Fruit fly (Drosophila melanogaster) whole organism, prepupa: ENCODE measurements around the gene gcm.

Experiments used
- Blimp-1 ChIP-seq: fragments of 200-800 bp; sonication (Bioruptor generic); optimal IDR thresholded peaks from 3 replicates; lab custom pipeline; 2017; ENCODE audit warnings: missing biosample characterization, missing genetic modification characterization, mild to moderate bottlenecking, moderate library complexity, missing genetic modification reagents
- CG10631 ChIP-seq: fragments of 200-800 bp; sonication (Bioruptor generic); optimal IDR thresholded peaks from 2 replicates; lab custom pipeline; 2016; ENCODE audit warnings: missing biosample characterization, missing genetic modification characterization
- CG10669 ChIP-seq: fragments of 200-800 bp; sonication (Bioruptor generic); optimal IDR thresholded peaks from 3 replicates; lab custom pipeline; 2018; ENCODE audit warnings: missing biosample characterization, mild to moderate bottlenecking, missing genetic modification characterization, moderate library complexity
- CG11294 ChIP-seq: fragments of 200-800 bp; sonication (Bioruptor generic); IDR thresholded peaks from 2 replicates; pipeline ENCODE4 v1.3.6; 2022; ENCODE audit warnings: missing biosample characterization, missing genetic modification characterization
- CG11762 ChIP-seq: fragments of 200-800 bp; sonication (Bioruptor generic); optimal IDR thresholded peaks from 3 replicates; lab custom pipeline; 2016; ENCODE audit warnings: missing biosample characterization, missing genetic modification characterization; ENCODE audit not compliant: insufficient read depth
- CG11902 ChIP-seq: fragments of 200-800 bp; sonication (Bioruptor generic); optimal IDR thresholded peaks from 3 replicates; lab custom pipeline; 2016; ENCODE audit warnings: missing biosample characterization, missing genetic modification characterization
- CG15336 ChIP-seq: fragments of 200-800 bp; sonication (Bioruptor generic); IDR thresholded peaks from 2 replicates; pipeline ENCODE4 v1.3.6; 2022; ENCODE audit warnings: missing biosample characterization, missing genetic modification characterization
- CG3032 ChIP-seq: fragments of 200-800 bp; optimal IDR thresholded peaks from 2 replicates; lab custom pipeline; 2019; ENCODE audit warnings: missing biosample characterization, mild to moderate bottlenecking, missing genetic modification characterization, moderate library complexity
- CG31627 ChIP-seq: fragments of 200-800 bp; sonication (Bioruptor generic); optimal IDR thresholded peaks from 3 replicates; lab custom pipeline; 2016; ENCODE audit warnings: missing biosample characterization, missing genetic modification characterization
- CG32006 ChIP-seq: fragments of 200-800 bp; sonication (Bioruptor generic); optimal IDR thresholded peaks from 3 replicates; lab custom pipeline; 2017; ENCODE audit warnings: missing biosample characterization, mild to moderate bottlenecking, missing genetic modification characterization
- CG34406 ChIP-seq: fragments of 200-800 bp; sonication (Bioruptor generic); optimal IDR thresholded peaks from 3 replicates; lab custom pipeline; 2016; ENCODE audit warnings: missing biosample characterization, missing genetic modification characterization
- CG3919 ChIP-seq: fragments of 200-800 bp; sonication (Bioruptor generic); optimal IDR thresholded peaks from 3 replicates; lab custom pipeline; 2016; ENCODE audit warnings: missing biosample characterization, missing genetic modification characterization
- CG4318 ChIP-seq: fragments of 200-800 bp; sonication (Bioruptor generic); optimal IDR thresholded peaks from 3 replicates; lab custom pipeline; 2017; ENCODE audit warnings: missing biosample characterization, mild to moderate bottlenecking, missing genetic modification characterization
- CG6163 ChIP-seq: fragments of 200-800 bp; sonication (Bioruptor generic); IDR thresholded peaks from 3 replicates; pipeline ENCODE4 v1.3.6; 2022; ENCODE audit warnings: missing biosample characterization, missing genetic modification characterization
- CG6276 ChIP-seq: fragments of 200-800 bp; sonication (Bioruptor generic); optimal IDR thresholded peaks from 2 replicates; lab custom pipeline; 2017; ENCODE audit warnings: missing biosample characterization, mild to moderate bottlenecking, missing genetic modification characterization
- CG6792 ChIP-seq: fragments of 200-800 bp; sonication (Bioruptor generic); optimal IDR thresholded peaks from 3 replicates; lab custom pipeline; 2016; ENCODE audit warnings: missing biosample characterization, missing genetic modification characterization
- CG6808 ChIP-seq: fragments of 200-800 bp; sonication (Bioruptor generic); optimal IDR thresholded peaks from 3 replicates; lab custom pipeline; 2017; ENCODE audit warnings: missing biosample characterization, missing genetic modification characterization, mild to moderate bottlenecking, moderate library complexity, missing genetic modification reagents
- CG6854 ChIP-seq: fragments of 200-800 bp; sonication (Bioruptor generic); optimal IDR thresholded peaks from 2 replicates; lab custom pipeline; 2017; ENCODE audit warnings: missing biosample characterization, mild to moderate bottlenecking, missing genetic modification characterization
- CG7368 ChIP-seq: fragments of 200-800 bp; sonication (Bioruptor generic); optimal IDR thresholded peaks from 3 replicates; lab custom pipeline; 2016; ENCODE audit warnings: missing biosample characterization, missing genetic modification characterization
- CG8119 ChIP-seq: fragments of 200-800 bp; sonication (Bioruptor generic); IDR thresholded peaks from 3 replicates; pipeline ENCODE4 v1.3.6; 2022; ENCODE audit warnings: missing biosample characterization, missing genetic modification characterization
- CG8319 ChIP-seq: fragments of 200-800 bp; sonication (Bioruptor generic); optimal IDR thresholded peaks from 3 replicates; lab custom pipeline; 2016; ENCODE audit warnings: missing biosample characterization, missing genetic modification characterization
- CG8632 ChIP-seq: fragments of 200-800 bp; sonication (Bioruptor generic); optimal IDR thresholded peaks from 3 replicates; lab custom pipeline; 2016; ENCODE audit warnings: missing biosample characterization, missing genetic modification characterization
- CG9139 ChIP-seq: fragments of 200-800 bp; sonication (Bioruptor generic); optimal IDR thresholded peaks from 3 replicates; lab custom pipeline; 2017; ENCODE audit warnings: missing biosample characterization, mild to moderate bottlenecking, missing genetic modification characterization
- Eip78C ChIP-seq: fragments of 200-800 bp; sonication (Bioruptor generic); peaks from one replicate; lab custom pipeline; 2016; ENCODE audit warnings: missing biosample characterization, missing genetic modification characterization
- Eip93F ChIP-seq: fragments of 200-800 bp; sonication (Bioruptor generic); optimal IDR thresholded peaks from 2 replicates; lab custom pipeline; 2016; ENCODE audit warnings: missing biosample characterization, mild to moderate bottlenecking, missing genetic modification characterization
- Ets21C ChIP-seq: fragments of 200-800 bp; sonication (Bioruptor generic); optimal IDR thresholded peaks from 3 replicates; lab custom pipeline; 2016; ENCODE audit warnings: missing biosample characterization, missing genetic modification characterization
- Ets96B ChIP-seq: fragments of 200-800 bp; optimal IDR thresholded peaks from 2 replicates; lab custom pipeline; 2019; ENCODE audit warnings: missing biosample characterization, mild to moderate bottlenecking, missing genetic modification characterization, moderate library complexity
- Hr38 ChIP-seq: sonication (Bioruptor generic); optimal IDR thresholded peaks from 2 replicates; lab custom pipeline; 2016; ENCODE audit warnings: missing biosample characterization, missing genetic modification characterization
- Hr39 ChIP-seq: fragments of 200-800 bp; sonication (Bioruptor generic); optimal IDR thresholded peaks from 2 replicates; lab custom pipeline; 2016; ENCODE audit warnings: missing biosample characterization, missing genetic modification characterization
- Hr4 ChIP-seq: fragments of 200-800 bp; sonication (Bioruptor generic); optimal IDR thresholded peaks from 3 replicates; lab custom pipeline; 2016; ENCODE audit warnings: missing biosample characterization, missing genetic modification characterization
- Lpt ChIP-seq: fragments of 200-800 bp; sonication (Bioruptor generic); optimal IDR thresholded peaks from 3 replicates; lab custom pipeline; 2016; ENCODE audit warnings: missing biosample characterization, missing genetic modification characterization
- Met ChIP-seq: fragments of 200-800 bp; sonication (Bioruptor generic); optimal IDR thresholded peaks from 3 replicates; lab custom pipeline; 2016; ENCODE audit warnings: missing biosample characterization, missing genetic modification characterization
- OdsH ChIP-seq: fragments of 200-800 bp; sonication (Bioruptor generic); optimal IDR thresholded peaks from 3 replicates; lab custom pipeline; 2016; ENCODE audit warnings: missing biosample characterization, missing genetic modification characterization
- Smox ChIP-seq: fragments of 200-800 bp; sonication (Bioruptor generic); optimal IDR thresholded peaks from 3 replicates; lab custom pipeline; 2016; ENCODE audit warnings: missing biosample characterization, missing genetic modification characterization
- Sox102F ChIP-seq: fragments of 200-800 bp; sonication (Bioruptor generic); optimal IDR thresholded peaks from 2 replicates; lab custom pipeline; 2016; ENCODE audit warnings: missing biosample characterization, mild to moderate bottlenecking, missing genetic modification characterization
- Sox14 ChIP-seq: fragments of 200-800 bp; sonication (Bioruptor generic); optimal IDR thresholded peaks from 3 replicates; lab custom pipeline; 2016; ENCODE audit warnings: missing biosample characterization, missing genetic modification characterization
- Sox15 ChIP-seq: fragments of 200-800 bp; sonication (Bioruptor generic); optimal IDR thresholded peaks from 3 replicates; lab custom pipeline; 2016; ENCODE audit warnings: missing biosample characterization, missing genetic modification characterization
- achi ChIP-seq: fragments of 200-800 bp; sonication (Bioruptor generic); optimal IDR thresholded peaks from 3 replicates; lab custom pipeline; 2016; ENCODE audit warnings: missing biosample characterization, missing genetic modification characterization
- cyc ChIP-seq: fragments of 200-800 bp; sonication (Bioruptor generic); optimal IDR thresholded peaks from 3 replicates; lab custom pipeline; 2016; ENCODE audit warnings: missing biosample characterization, missing genetic modification characterization
- dac ChIP-seq: fragments of 200-800 bp; sonication (Bioruptor generic); optimal IDR thresholded peaks from 2 replicates; lab custom pipeline; 2017; ENCODE audit warnings: missing biosample characterization, mild to moderate bottlenecking, missing genetic modification characterization
- dsx ChIP-seq: fragments of 200-800 bp; optimal IDR thresholded peaks from 3 replicates; lab custom pipeline; 2019; ENCODE audit warnings: missing biosample characterization, mild to moderate bottlenecking, missing genetic modification characterization, moderate library complexity; ENCODE audit not compliant: poor library complexity, severe bottlenecking
- eg ChIP-seq: fragments of 200-800 bp; sonication (Bioruptor generic); IDR thresholded peaks from 3 replicates; pipeline ENCODE4 v1.3.6; 2022; ENCODE audit warnings: missing biosample characterization, missing genetic modification characterization
- fd59A ChIP-seq: fragments of 200-800 bp; sonication (Bioruptor generic); optimal IDR thresholded peaks from 2 replicates; lab custom pipeline; 2017; ENCODE audit warnings: missing biosample characterization, mild to moderate bottlenecking, missing genetic modification characterization, missing genetic modification reagents
- fd85E ChIP-seq: fragments of 200-800 bp; sonication (Bioruptor generic); optimal IDR thresholded peaks from 3 replicates; lab custom pipeline; 2016; ENCODE audit warnings: missing biosample characterization, missing genetic modification characterization
- lz ChIP-seq: fragments of 200-800 bp; sonication (Bioruptor generic); optimal IDR thresholded peaks from 3 replicates; lab custom pipeline; 2016; ENCODE audit warnings: missing biosample characterization, missing genetic modification characterization
- net ChIP-seq: fragments of 200-800 bp; sonication (Bioruptor generic); optimal IDR thresholded peaks from 3 replicates; lab custom pipeline; 2016; ENCODE audit warnings: missing biosample characterization, missing genetic modification characterization
- pdm3 ChIP-seq: fragments of 200-800 bp; sonication (Bioruptor generic); optimal IDR thresholded peaks from 3 replicates; lab custom pipeline; 2016; ENCODE audit warnings: missing biosample characterization, missing genetic modification characterization
- salr ChIP-seq, 2 experiments: fragments of 200-800 bp; sonication (Bioruptor generic); optimal IDR thresholded peaks; 3 replicates each; lab custom pipeline; 2016 to 2018; ENCODE audit warnings: missing biosample characterization in 2 of 2, missing genetic modification characterization in 2 of 2, mild to moderate bottlenecking in 1 of 2
- spab ChIP-seq: fragments of 200-800 bp; sonication (Bioruptor generic); optimal IDR thresholded peaks from 2 replicates; lab custom pipeline; 2017; ENCODE audit warnings: missing biosample characterization, mild to moderate bottlenecking, missing genetic modification characterization, missing genetic modification reagents
- ss ChIP-seq, 2 experiments: fragments of 200-800 bp; sonication (Bioruptor generic); optimal IDR thresholded peaks; 2 replicates in 1 of 2; 3 replicates in 1 of 2; lab custom pipeline; 2017 to 2018; ENCODE audit warnings: mild to moderate bottlenecking in 2 of 2, missing biosample characterization in 2 of 2, missing genetic modification characterization in 2 of 2, moderate library complexity in 1 of 2
- svp ChIP-seq: fragments of 200-800 bp; sonication (Bioruptor generic); peaks from one replicate; lab custom pipeline; 2016; ENCODE audit warnings: missing biosample characterization, missing genetic modification characterization
- vri ChIP-seq: fragments of 200-800 bp; sonication (Bioruptor generic); optimal IDR thresholded peaks from 3 replicates; lab custom pipeline; 2016; ENCODE audit warnings: missing biosample characterization, mild to moderate bottlenecking, missing genetic modification characterization

The gcm gene

DNA sequence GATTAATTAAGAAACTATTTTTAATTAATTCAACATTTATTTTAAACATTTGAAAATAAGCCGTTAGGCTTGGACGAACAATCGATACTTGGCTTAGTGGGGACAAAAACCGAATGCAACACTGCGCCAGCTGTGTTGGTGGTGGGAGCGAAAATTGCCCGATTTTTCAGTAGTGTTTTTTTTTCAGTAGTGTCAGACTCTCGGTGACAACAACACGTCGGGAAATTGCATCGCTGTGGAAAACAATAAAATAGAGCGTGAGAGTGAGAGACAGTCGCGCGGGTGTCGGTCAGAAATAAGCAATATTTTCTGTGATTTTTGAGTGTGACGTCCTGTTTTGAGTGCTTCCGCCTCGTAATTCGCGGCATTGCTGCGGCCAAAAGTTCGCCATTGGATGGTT lies 35.1 kb upstream of the gcm start:
- TF ChIP-seq Sox14 (GFP tag; lab: Kevin White, UChicago) (peak; percentile 22), CG8632 (GFP tag; lab: Kevin White, UChicago) (no peak), svp (GFP tag; lab: Kevin White, UChicago) (peak; percentile 67), CG31627 (GFP tag; lab: Kevin White, UChicago) (peak; percentile 32), Eip78C (GFP tag; lab: Kevin White, UChicago) (peak; percentile 36), CG3919 (GFP tag; lab: Kevin White, UChicago) (peak; percentile 34), Sox15 (GFP tag; lab: Kevin White, UChicago) (no peak), CG6276 (peak; percentile 31), Ets21C (GFP tag; lab: Kevin White, UChicago) (no peak), Sox102F (peak; percentile 38), CG11902 (GFP tag; lab: Kevin White, UChicago) (no peak), CG6163 (GFP tag; lab: Robert Waterston, UW) (peak; percentile 72; the same call in 2 of the 3 replicates), Hr4 (no peak), dsx (GFP tag; lab: Kevin White, UChicago) (no peak), CG6854 (GFP tag; lab: Kevin White, UChicago) (no peak), OdsH (GFP tag; lab: Kevin White, UChicago) (peak; percentile 18), vri (GFP tag; lab: Kevin White, UChicago) (peak; percentile 73), Eip93F (no peak), Hr38 (GFP tag; lab: Kevin White, UChicago) (no peak), Met (GFP tag; lab: Kevin White, UChicago) (peak; percentile 1), CG6792 (GFP tag; lab: Kevin White, UChicago) (peak; percentile 4), Hr39 (GFP tag; lab: Kevin White, UChicago) (peak; percentile 36), Ets96B (tag; lab: Kevin White, UChicago) (no peak), cyc (no peak), fd85E (GFP tag; lab: Kevin White, UChicago) (no peak), CG6808 (GFP tag; lab: Kevin White, UChicago) (no peak), net (GFP tag; lab: Kevin White, UChicago) (no peak), pdm3 (GFP tag; lab: Kevin White, UChicago) (peak; percentile 29), eg (GFP tag; lab: Robert Waterston, UW) (peak; percentile 71), CG8319 (GFP tag; lab: Kevin White, UChicago) (no peak), salr (GFP tag; optimal IDR thresholded peaks at IDR 0.05; lab: Kevin White, UChicago) (peak in 1 of 2 experiments; percentile 16), lz (GFP tag; lab: Kevin White, UChicago) (peak; percentile 29), CG8119 (GFP tag; lab: Robert Waterston, UW) (peak; percentile 35; the same call in 1 of the 3 replicates), CG4318 (no peak), fd59A (GFP tag; lab: Kevin White, UChicago) (no peak), Smox (GFP tag; lab: Kevin White, UChicago) (peak; percentile 21), CG10669 (GFP tag; lab: Kevin White, UChicago) (no peak), CG9139 (GFP tag; lab: Kevin White, UChicago) (no peak), CG32006 (GFP tag; lab: Kevin White, UChicago) (no peak), spab (GFP tag; lab: Kevin White, UChicago) (no peak), ss (GFP tag; optimal IDR thresholded peaks at IDR 0.05; lab: Kevin White, UChicago) (no peak), dac (no peak), Lpt (GFP tag; lab: Kevin White, UChicago) (no peak), Blimp-1 (GFP tag; lab: Kevin White, UChicago) (no peak), CG11294 (GFP tag; lab: Robert Waterston, UW) (peak; percentile 13; the same call in 1 of the 2 replicates), CG15336 (GFP tag; lab: Robert Waterston, UW) (peak; percentile 45; the same call in 1 of the 2 replicates), CG7368 (no peak), CG34406 (GFP tag; lab: Kevin White, UChicago) (peak; percentile 11), CG10631 (no peak), CG11762 (GFP tag; lab: Kevin White, UChicago) (no peak), achi (peak; percentile 67), CG3032 (no peak)
